Fruit fly (Drosophila melanogaster): ENCODE data around the gene CG12985.

dm6 chrX:17841923-17842322, 41.6 kb upstream of the CG12985 start, which contains the start of gene Taf9:
- no peak for TF ChIP-seq Mio (GFP tag; optimal IDR thresholded peaks at IDR 0.05)
- no peak for TF ChIP-seq h (GFP tag; optimal IDR thresholded peaks at IDR 0.05)

Measured in whole organism, wandering third instar larva.